Worm (Caenorhabditis elegans): ENCODE data around the gene insc-1.

insc-1 gene

ce11 chrII:7357176-7357575, 1.5 kb upstream of the insc-1 start:
- TF ChIP-seq nhr-23 (tag; optimal IDR thresholded peaks at IDR 0.05) (no peak), zag-1 (tag; optimal IDR thresholded peaks at IDR 0.05) (no peak), egl-27 (tag; optimal IDR thresholded peaks at IDR 0.05) (no peak), F13H6.1 (tag; optimal IDR thresholded peaks at IDR 0.05) (no peak), lin-13 (GFP tag; optimal IDR thresholded peaks at IDR 0.05) (no peak), unc-62 (GFP tag; optimal IDR thresholded peaks at IDR 0.05) (no peak), unc-39 (tag; optimal IDR thresholded peaks at IDR 0.05) (no peak), ama-1 (optimal IDR thresholded peaks at IDR 0.05) (no peak), nhr-21 (tag; optimal IDR thresholded peaks at IDR 0.05) (no peak), unc-55 (GFP tag; optimal IDR thresholded peaks at IDR 0.05) (no peak), crh-2 (tag; optimal IDR thresholded peaks at IDR 0.05) (no peak), sem-4 (tag; optimal IDR thresholded peaks at IDR 0.05) (no peak), peb-1 (tag; optimal IDR thresholded peaks at IDR 0.05) (no peak), mdl-1 (tag; optimal IDR thresholded peaks at IDR 0.05) (no peak), skn-1 (tag; optimal IDR thresholded peaks at IDR 0.05) (no peak), ztf-4 (tag; optimal IDR thresholded peaks at IDR 0.05) (no peak)

- TF ChIP-seq lin-39 (tag; optimal IDR thresholded peaks at IDR 0.05) (no peak), crh-2 (tag; optimal IDR thresholded peaks at IDR 0.05) (peak; percentile 75), ceh-82 (tag; optimal IDR thresholded peaks at IDR 0.05) (no peak), lsy-2 (tag; optimal IDR thresholded peaks at IDR 0.05) (peak in 1 of 2 experiments; percentile 46), nhr-237 (tag; optimal IDR thresholded peaks at IDR 0.05) (no peak), nhr-77 (tag; optimal IDR thresholded peaks at IDR 0.05) (no peak), fos-1 (tag; optimal IDR thresholded peaks at IDR 0.05) (peak; percentile 88), nhr-129 (tag; optimal IDR thresholded peaks at IDR 0.05) (peak; percentile 88), ceh-16 (tag; optimal IDR thresholded peaks at IDR 0.05) (no peak), egl-27 (tag; optimal IDR thresholded peaks at IDR 0.05) (no peak), F13H6.1 (tag; optimal IDR thresholded peaks at IDR 0.05) (no peak), nhr-23 (tag; optimal IDR thresholded peaks at IDR 0.05) (no peak), nhr-6 (tag; optimal IDR thresholded peaks at IDR 0.05) (no peak), lin-13 (GFP tag; optimal IDR thresholded peaks at IDR 0.05) (no peak), ztf-4 (tag; optimal IDR thresholded peaks at IDR 0.05) (no peak), lin-11 (tag; optimal IDR thresholded peaks at IDR 0.05) (no peak), alr-1 (tag; optimal IDR thresholded peaks at IDR 0.05) (no peak), blmp-1 (tag; optimal IDR thresholded peaks at IDR 0.05; ENCODE audit: insufficient read depth) (no peak), Y55F3AM.14 (GFP tag; optimal IDR thresholded peaks at IDR 0.05) (no peak), C34F6.9 (tag; optimal IDR thresholded peaks at IDR 0.05) (peak; percentile 63), nhr-25 (tag; optimal IDR thresholded peaks at IDR 0.05) (no peak), sma-9 (GFP tag; optimal IDR thresholded peaks at IDR 0.05) (peak; percentile 77), sma-9 (tag; optimal IDR thresholded peaks at IDR 0.05) (no peak), unc-55 (GFP tag; optimal IDR thresholded peaks at IDR 0.05) (peak; percentile 39), mbf-1 (tag; optimal IDR thresholded peaks at IDR 0.05) (no peak), skn-1 (tag; optimal IDR thresholded peaks at IDR 0.05) (peak; percentile 99), nhr-11 (tag; optimal IDR thresholded peaks at IDR 0.05) (no peak), R02D3.7 (tag; optimal IDR thresholded peaks at IDR 0.05) (no peak), zag-1 (tag; optimal IDR thresholded peaks at IDR 0.05) (no peak), sem-4 (tag; optimal IDR thresholded peaks at IDR 0.05) (no peak), elt-1 (tag; optimal IDR thresholded peaks at IDR 0.05) (no peak), gmeb-1 (tag; optimal IDR thresholded peaks at IDR 0.05) (no peak), unc-39 (tag; optimal IDR thresholded peaks at IDR 0.05) (no peak), mab-5 (tag; optimal IDR thresholded peaks at IDR 0.05) (no peak), ztf-11 (tag; optimal IDR thresholded peaks at IDR 0.05) (no peak), ztf-1 (GFP tag; conservative IDR thresholded peaks at IDR 0.05) (no peak)
Measured at ce11 chrII:7363990-7364455, 5.3 kb downstream of the insc-1 start, which contains the start of gene msra-1. msra-1 (minus strand) TSS chrII:7364040.

ce11 chrII:7368761-7369160, 10.1 kb downstream of the insc-1 start, which contains the start of gene F43E2.6:
F43E2.6 (minus strand) TSS chrII:7368861.
- no peak for TF ChIP-seq lin-39 (tag; optimal IDR thresholded peaks at IDR 0.05)
- TF ChIP-seq F13H6.1 (tag; optimal IDR thresholded peaks at IDR 0.05): no peak
- no peak for TF ChIP-seq unc-55 (GFP tag; optimal IDR thresholded peaks at IDR 0.05)
- no peak for TF ChIP-seq nhr-129 (tag; optimal IDR thresholded peaks at IDR 0.05)
- no peak for TF ChIP-seq ceh-16 (tag; optimal IDR thresholded peaks at IDR 0.05)
- TF ChIP-seq mbf-1 (tag; optimal IDR thresholded peaks at IDR 0.05): no peak
- no peak for TF ChIP-seq ceh-82 (tag; optimal IDR thresholded peaks at IDR 0.05)
- no peak for TF ChIP-seq unc-62 (GFP tag; optimal IDR thresholded peaks at IDR 0.05)
- no peak for TF ChIP-seq mab-5 (tag; optimal IDR thresholded peaks at IDR 0.05)
- TF ChIP-seq fos-1 (tag; optimal IDR thresholded peaks at IDR 0.05): no peak
- TF ChIP-seq sem-4 (tag; optimal IDR thresholded peaks at IDR 0.05): no peak
- no peak for TF ChIP-seq lsy-2 (tag; optimal IDR thresholded peaks at IDR 0.05)
- no peak for TF ChIP-seq egl-27 (tag; optimal IDR thresholded peaks at IDR 0.05)
- no peak for TF ChIP-seq sma-9 (GFP tag; optimal IDR thresholded peaks at IDR 0.05)
- TF ChIP-seq sma-9 (tag; optimal IDR thresholded peaks at IDR 0.05): no peak
- no peak for TF ChIP-seq peb-1 (tag; optimal IDR thresholded peaks at IDR 0.05)
- TF ChIP-seq elt-1 (tag; optimal IDR thresholded peaks at IDR 0.05): no peak

Data from whole organism, L2 larva.